Worm (Caenorhabditis elegans) whole organism, late embryonic: ENCODE results near the gene gpd-4.
A peak's percentile ranks its signal among the peaks of the same experiment; 100 is the strongest.

Experiments used
- C08G9.2 ChIP-seq: sonication (generic microtip); optimal IDR thresholded peaks from 2 replicates; lab custom pipeline; 2016; ENCODE audit warnings: mild to moderate bottlenecking, missing genetic modification characterization, moderate library complexity, missing compliant biosample characterization
- C38D4.7 ChIP-seq: fragments of 200-800 bp; sonication (Bioruptor generic); optimal IDR thresholded peaks from 2 replicates; lab custom pipeline; 2018; ENCODE audit warnings: mild to moderate bottlenecking, missing genetic modification characterization, moderate library complexity, missing compliant biosample characterization
- F13H6.1 ChIP-seq: sonication (generic microtip); optimal IDR thresholded peaks from 2 replicates; lab custom pipeline; 2016; ENCODE audit warnings: missing genetic modification characterization, missing compliant biosample characterization
- K09A11.1 ChIP-seq: sonication (generic microtip); optimal IDR thresholded peaks from 2 replicates; lab custom pipeline; 2017; ENCODE audit warnings: antibody characterized with exemption, mild to moderate bottlenecking, missing genetic modification characterization, missing compliant biosample characterization; ENCODE audit not compliant: insufficient read depth
- T23F11.4 ChIP-seq: fragments of 200-800 bp; sonication (Bioruptor generic); optimal IDR thresholded peaks from 2 replicates; lab custom pipeline; 2018; ENCODE audit warnings: mild to moderate bottlenecking, missing genetic modification characterization, missing compliant biosample characterization
- Y22D7AL.16 ChIP-seq: sonication (generic microtip); optimal IDR thresholded peaks from 2 replicates; lab custom pipeline; 2016; ENCODE audit warnings: missing genetic modification characterization, missing compliant biosample characterization
- ama-1 ChIP-seq: fragments of 150-350 bp; optimal IDR thresholded peaks from 2 replicates; lab custom pipeline; 2014
- ceh-14 ChIP-seq: sonication (generic microtip); optimal IDR thresholded peaks from 2 replicates; lab custom pipeline; 2016; ENCODE audit warnings: missing genotype, missing genetic modification characterization, missing compliant biosample characterization
- ceh-18 ChIP-seq: sonication (generic microtip); optimal IDR thresholded peaks from 2 replicates; lab custom pipeline; 2016; ENCODE audit warnings: missing genetic modification characterization, missing compliant biosample characterization
- ceh-19 ChIP-seq: fragments of 200-800 bp; sonication (Bioruptor generic); optimal IDR thresholded peaks from 2 replicates; lab custom pipeline; 2018; ENCODE audit warnings: mild to moderate bottlenecking, missing genetic modification characterization, missing compliant biosample characterization
- ceh-24 ChIP-seq: sonication (generic microtip); optimal IDR thresholded peaks from 2 replicates; lab custom pipeline; 2016; ENCODE audit warnings: mild to moderate bottlenecking, missing genetic modification characterization, missing compliant biosample characterization
- ceh-30 ChIP-seq: fragments of 150-350 bp; optimal IDR thresholded peaks from 2 replicates; lab custom pipeline; 2014; ENCODE audit warnings: missing biosample characterization, missing genetic modification characterization
- ceh-48 ChIP-seq: sonication (generic microtip); optimal IDR thresholded peaks from 2 replicates; lab custom pipeline; 2016; ENCODE audit warnings: missing genetic modification characterization, inconsistent platforms, missing compliant biosample characterization
- ceh-6 ChIP-seq: fragments of 200-800 bp; sonication (Bioruptor generic); optimal IDR thresholded peaks from 2 replicates; lab custom pipeline; 2018; ENCODE audit warnings: mild to moderate bottlenecking, missing genetic modification characterization, missing compliant biosample characterization
- ceh-9 ChIP-seq: sonication (generic microtip); optimal IDR thresholded peaks from 2 replicates; lab custom pipeline; 2016; ENCODE audit warnings: mild to moderate bottlenecking, missing genetic modification characterization, inconsistent platforms, missing compliant biosample characterization
- dve-1 ChIP-seq: sonication (generic microtip); optimal IDR thresholded peaks from 2 replicates; lab custom pipeline; 2017; ENCODE audit warnings: antibody characterized with exemption, mild to moderate bottlenecking, missing genetic modification characterization, missing compliant biosample characterization
- elt-2 ChIP-seq: sonication (generic microtip); optimal IDR thresholded peaks from 2 replicates; lab custom pipeline; 2016; ENCODE audit warnings: missing genetic modification reagents, missing genetic modification characterization, missing compliant biosample characterization
- elt-4 ChIP-seq: sonication (generic microtip); optimal IDR thresholded peaks from 2 replicates; lab custom pipeline; 2016; ENCODE audit warnings: missing genetic modification characterization, missing compliant biosample characterization
- ets-4 ChIP-seq: sonication (generic microtip); optimal IDR thresholded peaks from 2 replicates; lab custom pipeline; 2016; ENCODE audit warnings: missing genetic modification characterization, missing compliant biosample characterization
- eyg-1 ChIP-seq: sonication (generic microtip); optimal IDR thresholded peaks from 2 replicates; lab custom pipeline; 2016; ENCODE audit warnings: missing genotype, missing genetic modification characterization, missing compliant biosample characterization
- fkh-6 ChIP-seq: sonication (generic microtip); optimal IDR thresholded peaks from 2 replicates; lab custom pipeline; 2016; ENCODE audit warnings: missing genetic modification characterization, missing compliant biosample characterization
- hlh-13 ChIP-seq: fragments of 200-800 bp; sonication (Bioruptor generic); optimal IDR thresholded peaks from 2 replicates; lab custom pipeline; 2018; ENCODE audit warnings: mild to moderate bottlenecking, missing genetic modification characterization, missing compliant biosample characterization
- hlh-8 ChIP-seq: sonication (generic microtip); optimal IDR thresholded peaks from 2 replicates; lab custom pipeline; 2016; ENCODE audit warnings: missing genotype, missing genetic modification characterization, missing compliant biosample characterization
- lim-6 ChIP-seq: sonication (generic microtip); optimal IDR thresholded peaks from 2 replicates; lab custom pipeline; 2016; ENCODE audit warnings: missing genetic modification characterization, missing compliant biosample characterization
- mec-3 ChIP-seq: sonication (generic microtip); optimal IDR thresholded peaks from 2 replicates; lab custom pipeline; 2016; ENCODE audit warnings: borderline replicate concordance, missing genetic modification characterization, missing compliant biosample characterization
- nhr-11 ChIP-seq: fragments of 150-350 bp; optimal IDR thresholded peaks from 2 replicates; lab custom pipeline; 2014; ENCODE audit warnings: missing biosample characterization, missing genetic modification characterization
- nhr-232 ChIP-seq: sonication (generic microtip); optimal IDR thresholded peaks from 2 replicates; lab custom pipeline; 2016; ENCODE audit warnings: missing genetic modification characterization, missing compliant biosample characterization
- npax-4 ChIP-seq: sonication (generic microtip); optimal IDR thresholded peaks from 2 replicates; lab custom pipeline; 2016; ENCODE audit warnings: missing genetic modification characterization, missing compliant biosample characterization
- odd-2 ChIP-seq: sonication (generic microtip); optimal IDR thresholded peaks from 2 replicates; lab custom pipeline; 2017; ENCODE audit warnings: antibody characterized with exemption, mild to moderate bottlenecking, missing genetic modification characterization, missing compliant biosample characterization
- pax-1 ChIP-seq: fragments of 150-350 bp; optimal IDR thresholded peaks from 2 replicates; lab custom pipeline; 2014; ENCODE audit warnings: missing biosample characterization, missing genetic modification characterization
- pha-4 ChIP-seq: fragments of 150-350 bp; optimal IDR thresholded peaks from 2 replicates; lab custom pipeline; 2018; ENCODE audit warnings: missing biosample characterization, missing genetic modification reagents, missing genetic modification characterization
- pqm-1 ChIP-seq: sonication (generic microtip); optimal IDR thresholded peaks from 2 replicates; lab custom pipeline; 2016; ENCODE audit warnings: missing genetic modification characterization, missing compliant biosample characterization
- pros-1 ChIP-seq: fragments of 150-350 bp; optimal IDR thresholded peaks from 2 replicates; lab custom pipeline; 2014; ENCODE audit warnings: missing biosample characterization, missing genetic modification reagents, missing genetic modification characterization
- ref-2 ChIP-seq: sonication (generic microtip); optimal IDR thresholded peaks from 2 replicates; lab custom pipeline; 2016; ENCODE audit warnings: missing genetic modification characterization, missing compliant biosample characterization
- sdc-2 ChIP-seq: sonication (generic microtip); optimal IDR thresholded peaks from 2 replicates; lab custom pipeline; 2016; ENCODE audit warnings: missing genotype, missing genetic modification characterization, missing compliant biosample characterization
- sox-4 ChIP-seq: sonication (generic microtip); optimal IDR thresholded peaks from 2 replicates; lab custom pipeline; 2017; ENCODE audit warnings: mild to moderate bottlenecking, missing genetic modification characterization, inconsistent platforms, missing compliant biosample characterization
- ttx-3 ChIP-seq: sonication (generic microtip); optimal IDR thresholded peaks from 2 replicates; lab custom pipeline; 2016; ENCODE audit warnings: missing genetic modification reagents, missing genetic modification characterization, missing compliant biosample characterization
- unc-3 ChIP-seq, 2 experiments: fragments of 200-800 bp in 1 of 2; sonication (Bioruptor generic) in 1 of 2; sonication (generic microtip) in 1 of 2; conservative IDR thresholded peaks in 1 of 2; optimal IDR thresholded peaks in 1 of 2; 2 replicates each; pipeline versions ENCODE4 v1.3.6 to Lab custom; 2016 to 2022; ENCODE audit warnings: missing compliant biosample characterization in 2 of 2, missing genetic modification characterization in 2 of 2, missing genetic modification reagents in 1 of 2
- unc-42 ChIP-seq: sonication (generic microtip); optimal IDR thresholded peaks from 2 replicates; lab custom pipeline; 2016; ENCODE audit warnings: missing genotype, missing genetic modification characterization, missing compliant biosample characterization
- unc-55 ChIP-seq: sonication (generic microtip); optimal IDR thresholded peaks from 2 replicates; lab custom pipeline; 2017; ENCODE audit warnings: missing biosample characterization, missing genetic modification reagents, missing genetic modification characterization
- unc-86 ChIP-seq: sonication (generic microtip); optimal IDR thresholded peaks from 2 replicates; lab custom pipeline; 2016; ENCODE audit warnings: missing genetic modification characterization, missing compliant biosample characterization
- zip-5 ChIP-seq: sonication (generic microtip); optimal IDR thresholded peaks from 2 replicates; lab custom pipeline; 2016; ENCODE audit warnings: missing genetic modification characterization, missing compliant biosample characterization
- ztf-16 ChIP-seq: sonication (generic microtip); optimal IDR thresholded peaks from 2 replicates; lab custom pipeline; 2017; ENCODE audit warnings: missing genetic modification characterization, missing compliant biosample characterization

The gpd-4 gene

DNA sequence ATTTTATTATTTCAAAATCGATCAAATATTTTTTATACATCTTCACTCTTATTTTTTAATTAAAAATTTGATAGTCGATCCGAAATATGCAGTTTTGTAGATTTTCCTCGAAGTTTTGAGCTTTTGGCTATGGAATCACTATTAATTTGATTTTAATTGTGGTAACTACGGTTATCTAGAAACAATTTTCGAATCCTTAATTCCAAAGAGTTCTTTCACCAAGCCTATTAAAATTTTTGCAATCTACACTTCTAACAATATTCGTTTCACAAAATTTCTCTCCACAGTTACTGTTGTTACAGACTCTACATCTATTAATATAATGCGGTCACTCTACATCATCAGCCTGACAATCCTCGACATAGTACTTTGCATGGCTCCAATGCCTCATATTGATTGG, 21.1 kb downstream of the gpd-4 start, which contains the start of gene R05H5.7:
TSS of gene R05H5.7 (plus strand) at position 301 of the 400 bp plus-strand sequence.
- TF ChIP-seq ceh-48 (tag; lab: Kevin White, UChicago) (no peak), eyg-1 (tag; lab: Kevin White, UChicago) (no peak), ceh-18 (tag; lab: Kevin White, UChicago) (no peak), ceh-6 (GFP tag; lab: Kevin White, UChicago) (no peak), unc-3 (GFP tag; conservative IDR thresholded peaks at IDR 0.05; lab: Robert Waterston, UW) (no peak), unc-3 (tag; optimal IDR thresholded peaks at IDR 0.05; lab: Kevin White, UChicago) (no peak), ceh-14 (tag; lab: Kevin White, UChicago) (no peak), ceh-19 (GFP tag; lab: Kevin White, UChicago) (no peak), unc-86 (tag; lab: Kevin White, UChicago) (no peak), fkh-6 (no peak)

DNA sequence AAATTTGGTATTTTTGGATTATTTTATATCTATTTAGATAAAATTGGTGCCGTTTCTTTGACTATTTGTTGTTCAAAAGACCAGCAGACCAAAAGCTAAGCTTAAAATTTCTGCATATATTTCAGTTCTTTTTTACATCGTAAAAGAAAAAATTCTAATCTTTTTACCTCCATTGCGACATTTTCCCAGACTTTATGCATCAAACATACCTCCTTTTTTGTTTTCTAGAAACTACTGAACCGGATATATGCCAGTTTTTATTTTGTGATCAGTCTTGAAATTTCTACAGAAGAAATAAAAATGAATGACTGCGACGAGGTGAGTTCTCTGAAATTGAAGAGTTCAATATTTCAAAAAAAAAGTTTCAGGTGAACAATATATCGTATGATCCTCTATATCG, 23.5 kb downstream of the gpd-4 start, which contains the start of gene srb-6:
TSS of gene srb-6 (plus strand) at position 301 of the 400 bp plus-strand sequence.
- TF ChIP-seq ref-2 (tag; lab: Kevin White, UChicago) = no peak
- no peak for TF ChIP-seq ceh-30 (tag; lab: Kevin White, UChicago)
- TF ChIP-seq dve-1 (tag; lab: Kevin White, UChicago) = no peak
- no peak for TF ChIP-seq ceh-6 (GFP tag; lab: Kevin White, UChicago)
- no peak for TF ChIP-seq hlh-13 (GFP tag; lab: Kevin White, UChicago)
- no peak for TF ChIP-seq pax-1 (tag; lab: Kevin White, UChicago)
- TF ChIP-seq zip-5 (tag; lab: Kevin White, UChicago) = no peak
- no peak for TF ChIP-seq Y22D7AL.16 (tag; lab: Kevin White, UChicago)
- no peak for TF ChIP-seq hlh-8 (tag; lab: Kevin White, UChicago)
- TF ChIP-seq F13H6.1 (tag; lab: Kevin White, UChicago) = no peak
- TF ChIP-seq npax-4 (tag; lab: Kevin White, UChicago) = no peak
- TF ChIP-seq sdc-2 (tag; lab: Kevin White, UChicago) = no peak
- TF ChIP-seq pros-1 = no peak
- no peak for TF ChIP-seq pha-4 (tag; lab: Kevin White, UChicago)

DNA sequence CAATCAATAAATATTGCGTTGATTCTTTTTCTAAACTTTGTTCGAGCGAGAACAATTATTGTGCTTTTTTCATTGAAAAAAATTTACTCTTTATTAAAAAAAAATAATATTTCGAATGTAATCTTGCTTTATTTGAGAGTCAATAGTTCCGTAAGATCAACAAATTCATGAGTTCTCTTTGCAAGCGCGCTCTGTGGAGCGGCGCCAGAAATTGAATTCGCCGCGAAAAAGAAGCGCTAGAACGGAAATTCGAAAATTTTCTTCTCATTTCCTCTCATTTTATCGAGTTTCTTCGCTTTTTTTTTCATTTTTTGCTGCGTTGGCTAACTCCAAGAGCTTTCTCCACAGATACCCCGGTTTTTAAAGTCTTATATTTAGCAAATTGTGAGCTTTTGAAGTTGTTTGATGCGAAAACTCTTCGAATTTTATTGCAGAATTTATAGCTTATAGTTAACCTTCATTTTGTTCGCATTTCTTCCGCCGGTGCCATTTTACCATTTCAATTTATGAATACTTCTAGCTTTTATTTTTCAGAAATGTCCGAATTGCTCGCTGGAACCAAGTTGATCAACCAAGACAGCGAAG, 26.1 kb downstream of the gpd-4 start, which contains the start of gene R05H5.3:
TSS of gene R05H5.3 (plus strand) at position 535 of the 585 bp plus-strand sequence.
- TF ChIP-seq ttx-3 (tag; lab: Kevin White, UChicago) (no peak), mec-3 (tag; lab: Kevin White, UChicago) (no peak), elt-2 (tag; lab: Kevin White, UChicago) (no peak), unc-42 (tag; lab: Kevin White, UChicago) (peak; percentile 55), ceh-24 (tag; lab: Kevin White, UChicago) (no peak), ama-1 (lab: Kevin White, UChicago) (no peak), lim-6 (no peak), pros-1 (no peak), odd-2 (tag; lab: Kevin White, UChicago) (no peak)

DNA sequence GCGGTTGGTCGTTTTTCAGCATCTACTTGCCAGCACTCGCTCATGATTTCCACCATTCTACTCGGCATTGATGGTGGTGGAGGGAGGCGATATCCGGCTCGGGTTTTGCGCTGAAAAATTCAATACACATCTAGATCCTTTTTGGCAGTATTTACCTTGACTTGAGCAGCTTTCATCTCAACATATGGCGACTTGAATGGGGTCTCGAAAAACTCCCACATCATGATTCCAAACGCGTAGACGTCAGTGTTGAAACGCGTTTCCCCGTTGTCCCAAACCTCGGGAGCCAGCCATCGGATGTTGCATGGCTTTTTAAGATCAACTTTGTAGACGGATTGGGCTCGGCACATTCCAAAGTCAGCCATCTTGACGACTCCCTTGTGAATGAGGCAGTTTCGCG, 27.4 kb downstream of the gpd-4 start:
- TF ChIP-seq sox-4 (tag; lab: Kevin White, UChicago) = no peak
- TF ChIP-seq nhr-232 (tag; lab: Kevin White, UChicago) = no peak
- no peak for TF ChIP-seq ceh-18 (tag; lab: Kevin White, UChicago)
- TF ChIP-seq ztf-16 (tag; lab: Kevin White, UChicago) = no peak
- TF ChIP-seq K09A11.1 (tag; lab: Kevin White, UChicago) = no peak
- no peak for TF ChIP-seq unc-55
- TF ChIP-seq ceh-9 (tag; lab: Kevin White, UChicago) = no peak
- no peak for TF ChIP-seq pha-4 (tag; lab: Kevin White, UChicago)
- TF ChIP-seq C38D4.7 (GFP tag; lab: Kevin White, UChicago) = no peak
- TF ChIP-seq ref-2 (tag; lab: Kevin White, UChicago) = no peak
- TF ChIP-seq T23F11.4 (GFP tag; lab: Kevin White, UChicago) = no peak
- TF ChIP-seq C08G9.2 (tag; lab: Kevin White, UChicago) = no peak
- TF ChIP-seq pqm-1 (tag; lab: Kevin White, UChicago) = no peak
- no peak for TF ChIP-seq nhr-11
- no peak for TF ChIP-seq ets-4 (tag; lab: Kevin White, UChicago)
- no peak for TF ChIP-seq ceh-19 (GFP tag; lab: Kevin White, UChicago)
- no peak for TF ChIP-seq elt-4 (tag; lab: Kevin White, UChicago)
- TF ChIP-seq mec-3 (tag; lab: Kevin White, UChicago) = no peak
- TF ChIP-seq, all 69 proteins: peak for 0
